Worm (Caenorhabditis elegans): ENCODE data around the gene C47D12.4.

Gene C47D12.4

ce11 chrII:11637189-11637754, 44.3 kb upstream of the C47D12.4 start (continued):
- TF ChIP-seq nhr-84 (tag; optimal IDR thresholded peaks at IDR 0.05) (no peak), ces-1 (GFP tag; optimal IDR thresholded peaks at IDR 0.05) (no peak), ceh-90 (tag; optimal IDR thresholded peaks at IDR 0.05) (no peak), zag-1 (tag; optimal IDR thresholded peaks at IDR 0.05) (no peak), lin-35 (GFP tag; optimal IDR thresholded peaks at IDR 0.05) (no peak), dpl-1 (GFP tag; optimal IDR thresholded peaks at IDR 0.05) (no peak), sptf-1 (tag; optimal IDR thresholded peaks at IDR 0.05) (no peak), mep-1 (tag; optimal IDR thresholded peaks at IDR 0.05) (no peak)

- TF ChIP-seq rnt-1 (tag; optimal IDR thresholded peaks at IDR 0.05) (no peak), efl-1 (optimal IDR thresholded peaks at IDR 0.05) (no peak), efl-1 (GFP tag; optimal IDR thresholded peaks at IDR 0.05 in 1 of 2) (peak in 1 of 2 experiments; percentile 58)
Observed at ce11 chrII:11637817-11638216, 43.8 kb upstream of the C47D12.4 start.

- no peak for TF ChIP-seq nhr-84 (tag; optimal IDR thresholded peaks at IDR 0.05)
- TF ChIP-seq lin-14 (GFP tag; optimal IDR thresholded peaks at IDR 0.05), result peak; percentile 71
- TF ChIP-seq nhr-90 (tag; optimal IDR thresholded peaks at IDR 0.05; ENCODE audit: poor library complexity), result peak; percentile 79
- peak; percentile 56 for TF ChIP-seq nhr-47 (tag; optimal IDR thresholded peaks at IDR 0.05)
- no peak for TF ChIP-seq ceh-63 (GFP tag; optimal IDR thresholded peaks at IDR 0.05)
- TF ChIP-seq efl-1 (optimal IDR thresholded peaks at IDR 0.05), result no peak
- TF ChIP-seq efl-1 (GFP tag; optimal IDR thresholded peaks at IDR 0.05 in 1 of 2), result peak in 1 of 2 experiments; percentile 92
- TF ChIP-seq snu-23 (GFP tag; optimal IDR thresholded peaks at IDR 0.05), result peak; percentile 59
- TF ChIP-seq fos-1 (tag; optimal IDR thresholded peaks at IDR 0.05), result peak; percentile 23
- peak; percentile 84 for TF ChIP-seq blmp-1 (tag; optimal IDR thresholded peaks at IDR 0.05)
- peak; percentile 49 for TF ChIP-seq nhr-19 (GFP tag; conservative IDR thresholded peaks at IDR 0.05)
- peak; percentile 80 for TF ChIP-seq tbx-2 (tag; optimal IDR thresholded peaks at IDR 0.05)
- peak in 1 of 3 experiments; percentile 2 for TF ChIP-seq dpl-1 (GFP tag; optimal IDR thresholded peaks at IDR 0.05)
- no peak for TF ChIP-seq mef-2 (tag; optimal IDR thresholded peaks at IDR 0.05)
- TF ChIP-seq tlp-1 (tag; optimal IDR thresholded peaks at IDR 0.05), result no peak
- TF ChIP-seq lsy-2 (tag; optimal IDR thresholded peaks at IDR 0.05), result peak; percentile 39 to 85
- TF ChIP-seq elt-3 (tag; optimal IDR thresholded peaks at IDR 0.05), result peak in 3 of 6 experiments; percentile 26 to 60 (median 59)
- TF ChIP-seq xbp-1 (tag; optimal IDR thresholded peaks at IDR 0.05), result no peak
- no peak for TF ChIP-seq unc-30 (tag; optimal IDR thresholded peaks at IDR 0.05)
- TF ChIP-seq nhr-20 (tag; optimal IDR thresholded peaks at IDR 0.05), result peak; percentile 81
- TF ChIP-seq unc-130 (tag; optimal IDR thresholded peaks at IDR 0.05), result peak; percentile 57
- TF ChIP-seq lin-35 (GFP tag; optimal IDR thresholded peaks at IDR 0.05), result peak in 1 of 2 experiments; percentile 61
- peak; percentile 3 for TF ChIP-seq unc-62 (GFP tag; optimal IDR thresholded peaks at IDR 0.05)
- no peak for TF ChIP-seq ces-1 (GFP tag; optimal IDR thresholded peaks at IDR 0.05)
- peak in 1 of 2 experiments; percentile 73 for TF ChIP-seq mdl-1 (tag; optimal IDR thresholded peaks at IDR 0.05)
- TF ChIP-seq efl-3 (GFP tag; optimal IDR thresholded peaks at IDR 0.05), result no peak
- TF ChIP-seq aly-2 (tag; optimal IDR thresholded peaks at IDR 0.05), result no peak
- TF ChIP-seq lin-13 (GFP tag; optimal IDR thresholded peaks at IDR 0.05), result no peak
- peak; percentile 59 for TF ChIP-seq grh-1 (GFP tag; IDR thresholded peaks at IDR 0.05)
- TF ChIP-seq nhr-71 (tag; optimal IDR thresholded peaks at IDR 0.05), result peak; percentile 82
- no peak for TF ChIP-seq skn-1 (tag; optimal IDR thresholded peaks at IDR 0.05)
- peak; percentile 97 for TF ChIP-seq nhr-85 (tag)
- TF ChIP-seq lir-3 (tag; optimal IDR thresholded peaks at IDR 0.05; ENCODE audit: poor library complexity), result no peak
Observed at ce11 chrII:11642025-11642424, 39.5 kb upstream of the C47D12.4 start.

DNA sequence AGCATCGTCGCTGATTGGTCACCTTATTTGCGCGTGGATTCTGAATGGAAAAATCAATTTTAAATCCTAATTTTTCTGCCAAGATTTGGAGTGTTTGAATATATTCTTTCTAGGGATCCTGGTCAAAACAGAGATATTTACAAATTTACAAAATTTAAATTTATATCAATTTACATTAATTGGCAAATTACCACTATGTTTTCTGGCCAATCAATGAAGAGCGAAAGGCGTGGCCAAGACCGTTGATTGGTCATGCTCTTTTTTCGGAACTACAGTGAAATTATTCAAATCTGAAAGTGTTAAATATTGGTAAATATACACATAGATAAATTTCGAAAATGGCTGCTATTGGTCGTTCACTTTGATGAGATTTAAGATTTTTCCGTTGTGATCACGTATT, 38.8 kb upstream of the C47D12.4 start:
- TF ChIP-seq lin-35 (GFP tag; optimal IDR thresholded peaks at IDR 0.05) (no peak), tbx-2 (tag; optimal IDR thresholded peaks at IDR 0.05) (no peak), egl-27 (tag; optimal IDR thresholded peaks at IDR 0.05) (no peak), snu-23 (GFP tag; optimal IDR thresholded peaks at IDR 0.05) (no peak), nhr-84 (tag; optimal IDR thresholded peaks at IDR 0.05) (no peak), ets-5 (GFP tag; IDR thresholded peaks at IDR 0.05) (no peak)

Measured in whole organism, L1 larva.